Worm (Caenorhabditis elegans): ENCODE results near the gene K01A11.1.

The K01A11.1 gene

ce11 chrIII:3423924-3424323, 7.4 kb downstream of the K01A11.1 start:
- TF ChIP-seq tbx-9 (tag; optimal IDR thresholded peaks at IDR 0.05; ENCODE audit: borderline replicate concordance) (no peak), lin-40 (tag; optimal IDR thresholded peaks at IDR 0.05) (no peak), mxl-1 (tag; optimal IDR thresholded peaks at IDR 0.05) (no peak), B0019.2 (GFP tag; conservative IDR thresholded peaks at IDR 0.05) (no peak), ztf-28 (GFP tag; IDR thresholded peaks at IDR 0.05) (no peak), lsl-1 (GFP tag; optimal IDR thresholded peaks at IDR 0.05) (no peak), akir-1 (GFP tag; optimal IDR thresholded peaks at IDR 0.05) (no peak), somi-1 (GFP tag; optimal IDR thresholded peaks at IDR 0.05) (no peak), let-526 (GFP tag; IDR thresholded peaks at IDR 0.05) (no peak), F39B2.1 (GFP tag; IDR thresholded peaks at IDR 0.05) (no peak), repo-1 (tag; optimal IDR thresholded peaks at IDR 0.05) (no peak), pha-4 (tag; optimal IDR thresholded peaks at IDR 0.05) (no peak), dox-1 (GFP tag; IDR thresholded peaks at IDR 0.05) (no peak), Y67H2A.10 (GFP tag; conservative IDR thresholded peaks at IDR 0.05) (no peak), snpc-4 (GFP tag; optimal IDR thresholded peaks at IDR 0.05) (no peak), snpc-4 (tag; optimal IDR thresholded peaks at IDR 0.05) (no peak), egrh-3 (GFP tag; IDR thresholded peaks at IDR 0.05) (no peak), lin-54 (GFP tag; optimal IDR thresholded peaks at IDR 0.05) (no peak), K12H6.12 (tag; optimal IDR thresholded peaks at IDR 0.05) (no peak), let-607 (tag; optimal IDR thresholded peaks at IDR 0.05) (no peak)

ce11 chrIII:3418906-3419305, 12.4 kb downstream of the K01A11.1 start:
- TF ChIP-seq nfyb-1 (GFP tag; IDR thresholded peaks at IDR 0.05) (peak; percentile 80), mcd-1 (GFP tag; IDR thresholded peaks at IDR 0.05) (no peak)

- no peak for TF ChIP-seq bed-1 (GFP tag; IDR thresholded peaks at IDR 0.05)
- TF ChIP-seq mxl-1 (tag; optimal IDR thresholded peaks at IDR 0.05) = no peak
- TF ChIP-seq B0261.1 (tag; optimal IDR thresholded peaks at IDR 0.05) = no peak
- TF ChIP-seq nhr-80 (tag; optimal IDR thresholded peaks at IDR 0.05) = no peak
- TF ChIP-seq mel-28 (tag; optimal IDR thresholded peaks at IDR 0.05; ENCODE audit: borderline replicate concordance) = no peak
- peak; percentile 74 for TF ChIP-seq nfyb-1 (GFP tag; IDR thresholded peaks at IDR 0.05)
These were observed 13.8 kb downstream of the K01A11.1 start for ce11 chrIII:3417453-3417852.

- TF ChIP-seq lsy-27 (tag; optimal IDR thresholded peaks at IDR 0.05; ENCODE audit: borderline replicate concordance, insufficient read depth) (no peak), ccch-3 (GFP tag; optimal IDR thresholded peaks at IDR 0.05) (no peak), ztf-28 (GFP tag; IDR thresholded peaks at IDR 0.05) (no peak), hmg-1.2 (GFP tag; IDR thresholded peaks at IDR 0.05) (no peak), ztf-3 (GFP tag; optimal IDR thresholded peaks at IDR 0.05) (no peak), ceh-79 (tag; optimal IDR thresholded peaks at IDR 0.05) (no peak), B0019.2 (GFP tag; conservative IDR thresholded peaks at IDR 0.05) (no peak), zim-3 (tag; optimal IDR thresholded peaks at IDR 0.05) (no peak), ZK185.1 (tag; optimal IDR thresholded peaks at IDR 0.05; ENCODE audit: poor library complexity, severe bottlenecking) (no peak), hsf-1 (GFP tag; IDR thresholded peaks at IDR 0.05) (no peak), nfyb-1 (GFP tag; IDR thresholded peaks at IDR 0.05) (no peak), lsl-1 (GFP tag; optimal IDR thresholded peaks at IDR 0.05) (no peak), nhr-120 (GFP tag; IDR thresholded peaks at IDR 0.05) (no peak), snpc-3.4 (tag; optimal IDR thresholded peaks at IDR 0.05) (no peak), K11D2.4 (GFP tag; IDR thresholded peaks at IDR 0.05) (no peak)
These were observed 16.9 kb downstream of the K01A11.1 start for ce11 chrIII:3414412-3414811.
